Worm (Caenorhabditis elegans): ENCODE data around the gene E02C12.12.

ce11 chrV:9370986-9371385 is 11.1 kb downstream of the E02C12.12 start, which contains the start of gene E02C12.6:
- no peak for TF ChIP-seq cog-1 (tag; optimal IDR thresholded peaks at IDR 0.05)
- TF ChIP-seq tab-1 (GFP tag; IDR thresholded peaks at IDR 0.05), result no peak
- no peak for TF ChIP-seq flt-1 (GFP tag; IDR thresholded peaks at IDR 0.05)
- no peak for TF ChIP-seq ztf-29 (GFP tag; IDR thresholded peaks at IDR 0.05)
- no peak for TF ChIP-seq ztf-23 (GFP tag; IDR thresholded peaks at IDR 0.05)
- no peak for TF ChIP-seq T22C8.4 (GFP tag; IDR thresholded peaks at IDR 0.05)
- TF ChIP-seq klf-2 (GFP tag; conservative IDR thresholded peaks at IDR 0.05), result no peak
- no peak for TF ChIP-seq ref-1 (GFP tag; conservative IDR thresholded peaks at IDR 0.05)
